Fruit fly (Drosophila melanogaster) whole organism, adult: ENCODE measurements around the gene Cyp305a1.
A peak's percentile ranks its signal among the peaks of the same experiment; 100 is the strongest.

Experiments
- CG11617 ChIP-seq: fragments of 200-800 bp; sonication (Bioruptor generic); optimal IDR thresholded peaks from 2 replicates; lab custom pipeline; 2017; ENCODE audit warnings: mild to moderate bottlenecking, missing biosample characterization, missing genetic modification reagents, missing genetic modification characterization
- CG14711 ChIP-seq: fragments of 200-800 bp; sonication (Bioruptor generic); optimal IDR thresholded peaks from 2 replicates; lab custom pipeline; 2018; ENCODE audit warnings: missing biosample characterization, mild to moderate bottlenecking, missing genetic modification characterization, moderate library complexity
- CG1620 ChIP-seq: fragments of 200-800 bp; sonication (Bioruptor generic); optimal IDR thresholded peaks from 2 replicates; lab custom pipeline; 2016; ENCODE audit warnings: missing biosample characterization, missing genetic modification characterization
- CG33017 ChIP-seq: fragments of 200-800 bp; sonication (Bioruptor generic); optimal IDR thresholded peaks from 2 replicates; lab custom pipeline; 2018; ENCODE audit warnings: missing biosample characterization, mild to moderate bottlenecking, missing genetic modification characterization, moderate library complexity
- CG5204 ChIP-seq: fragments of 200-800 bp; sonication (Bioruptor generic); optimal IDR thresholded peaks from 2 replicates; lab custom pipeline; 2016; ENCODE audit warnings: missing biosample characterization, missing genetic modification characterization
- CG7045 ChIP-seq: fragments of 200-800 bp; sonication (Bioruptor generic); optimal IDR thresholded peaks from 2 replicates; lab custom pipeline; 2017; ENCODE audit warnings: missing biosample characterization, mild to moderate bottlenecking, missing genetic modification characterization
- CG7101 ChIP-seq: fragments of 200-800 bp; sonication (Bioruptor generic); optimal IDR thresholded peaks from 2 replicates; lab custom pipeline; 2018; ENCODE audit warnings: missing biosample characterization, mild to moderate bottlenecking, missing genetic modification characterization, moderate library complexity
- Clk ChIP-seq: fragments of 200-800 bp; sonication (Bioruptor generic); optimal IDR thresholded peaks from 2 replicates; lab custom pipeline; 2017; ENCODE audit warnings: missing biosample characterization, missing genetic modification characterization
- Crg-1 ChIP-seq: fragments of 200-800 bp; sonication (Bioruptor generic); optimal IDR thresholded peaks from 2 replicates; lab custom pipeline; 2016; ENCODE audit warnings: missing biosample characterization, missing genetic modification characterization
- Mnt ChIP-seq: fragments of 200-800 bp; sonication (Bioruptor generic); optimal IDR thresholded peaks from 2 replicates; lab custom pipeline; 2016; ENCODE audit warnings: missing biosample characterization, mild to moderate bottlenecking, missing genetic modification characterization
- kay ChIP-seq: fragments of 200-800 bp; sonication (Bioruptor generic); peaks from one replicate; lab custom pipeline; 2016; ENCODE audit warnings: missing biosample characterization, missing genetic modification characterization, borderline replicate concordance
- toe ChIP-seq: fragments of 200-800 bp; sonication (Bioruptor generic); optimal IDR thresholded peaks from 2 replicates; lab custom pipeline; 2016; ENCODE audit warnings: missing biosample characterization, missing genetic modification characterization

- TF ChIP-seq CG7101 (tag; lab: Kevin White, UChicago) (peak; percentile 44), CG11617 (peak; percentile 54), CG1620 (GFP tag; lab: Kevin White, UChicago) (no peak), CG33017 (peak; percentile 57), toe (GFP tag; lab: Kevin White, UChicago) (no peak), Crg-1 (GFP tag; lab: Kevin White, UChicago) (no peak), Clk (no peak), Mnt (GFP tag; lab: Kevin White, UChicago) (peak; percentile 60), CG7045 (GFP tag; lab: Kevin White, UChicago) (peak; percentile 10), CG14711 (tag; lab: Kevin White, UChicago) (no peak), kay (no peak), CG5204 (GFP tag; lab: Kevin White, UChicago) (no peak)
Measured at dm6 chr3L:19815472-19816150, 2.5 kb upstream of the Cyp305a1 start, which contains the start of gene cyc.
